Worm (Caenorhabditis elegans) whole organism, mixed stage, embryonic: Measurements from ENCODE around the gene C29A12.6.

Experiments
- ces-1 ChIP-seq: fragments of 150-350 bp; optimal IDR thresholded peaks from 2 replicates; lab custom pipeline; 2014; ENCODE audit warnings: missing biosample characterization, missing genetic modification reagents, missing genetic modification characterization
- elt-3 ChIP-seq: fragments of 150-350 bp; optimal IDR thresholded peaks from 2 replicates; lab custom pipeline; 2014; ENCODE audit warnings: missing biosample characterization, missing genetic modification characterization
- nhr-12 ChIP-seq: fragments of 150-350 bp; optimal IDR thresholded peaks from 2 replicates; lab custom pipeline; 2014; ENCODE audit warnings: missing biosample characterization, missing genetic modification characterization
- pha-4 ChIP-seq: fragments of 150-350 bp; optimal IDR thresholded peaks from 2 replicates; lab custom pipeline; 2018; ENCODE audit warnings: missing biosample characterization, missing genetic modification reagents, missing genetic modification characterization
- snpc-4 ChIP-seq: fragments of 150-350 bp; optimal IDR thresholded peaks from 2 replicates; lab custom pipeline; 2014; ENCODE audit warnings: missing biosample characterization, missing genetic modification characterization
- unc-120 ChIP-seq: sonication (generic microtip); optimal IDR thresholded peaks from 2 replicates; lab custom pipeline; 2017; ENCODE audit warnings: missing genetic modification characterization, missing compliant biosample characterization; ENCODE audit not compliant: poor library complexity, severe bottlenecking

- TF ChIP-seq snpc-4 (tag; lab: Kevin White, UChicago) (no peak), nhr-12 (peak; percentile 77), ces-1 (peak; percentile 74), pha-4 (peak; percentile 95), unc-120 (peak; percentile 80), elt-3 (no peak)
These were observed 39.1 kb upstream of the C29A12.6 start, which contains the start of gene plrg-1 for ce11 chrV:10807862-10808327.
